Fruit fly (Drosophila melanogaster): ENCODE data around the gene AANATL2.

Gene AANATL2

DNA sequence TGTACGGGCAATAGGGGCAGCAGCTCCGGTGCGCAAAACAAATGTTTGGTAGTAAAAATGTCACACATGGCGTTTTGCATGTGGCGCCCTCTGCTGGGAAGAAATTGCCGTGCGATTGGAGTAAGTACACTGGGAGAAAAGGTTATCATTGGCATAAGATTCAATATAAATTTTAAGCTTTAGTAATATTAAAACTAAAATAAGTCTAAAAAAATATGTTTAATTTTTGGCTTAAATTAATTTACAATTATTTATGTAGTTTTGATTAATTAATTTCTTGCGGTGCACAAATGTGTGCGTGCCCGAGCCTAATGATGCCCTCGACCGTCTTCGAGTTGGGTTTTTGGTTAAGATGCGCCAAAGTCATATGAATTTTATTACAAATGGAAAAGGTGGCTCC, 24.7 kb downstream of the AANATL2 start (continued):
- TF ChIP-seq sug (tag; optimal IDR thresholded peaks at IDR 0.05): peak; percentile 56
- TF ChIP-seq CG8290 (GFP tag; optimal IDR thresholded peaks at IDR 0.05): peak; percentile 38
- peak in 1 of 2 experiments; percentile 23 for TF ChIP-seq CG8290 (tag; optimal IDR thresholded peaks at IDR 0.05)
- peak; percentile 29 for TF ChIP-seq CG12659 (GFP tag; optimal IDR thresholded peaks at IDR 0.05)
- no peak for TF ChIP-seq CG5953 (GFP tag; IDR thresholded peaks at IDR 0.05)
- no peak for TF ChIP-seq TFAM (GFP tag; optimal IDR thresholded peaks at IDR 0.05)
- TF ChIP-seq Pdp1 (GFP tag; optimal IDR thresholded peaks at IDR 0.05): peak; percentile 30 to 53
- no peak for TF ChIP-seq pnt (GFP tag; optimal IDR thresholded peaks at IDR 0.05)
- TF ChIP-seq mld (GFP tag; IDR thresholded peaks at IDR 0.05; ENCODE audit: partially characterized antibody): no peak
- TF ChIP-seq HHEX (GFP tag; optimal IDR thresholded peaks at IDR 0.05): peak; percentile 63
- 0 out of 3 replicates have a peak, but pooled peaks have one; percentile 2 for TF ChIP-seq CG14860 (GFP tag; IDR thresholded peaks at IDR 0.05; ENCODE audit: partially characterized antibody)
- peak; percentile 53; the same call in 1 of the 3 replicates for TF ChIP-seq H15 (GFP tag; IDR thresholded peaks at IDR 0.05)
- TF ChIP-seq CG11560 (tag; IDR thresholded peaks at IDR 0.05): peak; percentile 59; the same call in 2 of the 3 replicates
- TF ChIP-seq row (GFP tag; IDR thresholded peaks at IDR 0.05): peak; percentile 81
- peak; percentile 76 for TF ChIP-seq CG2678 (tag; optimal IDR thresholded peaks at IDR 0.05)
- TF ChIP-seq CG4328 (GFP tag; optimal IDR thresholded peaks at IDR 0.05): peak; percentile 15
- TF ChIP-seq sna (GFP tag; IDR thresholded peaks at IDR 0.05; ENCODE audit: partially characterized antibody): no peak
- peak; percentile 59 for TF ChIP-seq CG12299 (tag; optimal IDR thresholded peaks at IDR 0.05)
- TF ChIP-seq sqz (GFP tag; optimal IDR thresholded peaks at IDR 0.05): peak; percentile 41
- no peak for TF ChIP-seq tll (GFP tag; optimal IDR thresholded peaks at IDR 0.05)
- no peak for TF ChIP-seq CG9215 (GFP tag; IDR thresholded peaks at IDR 0.05)
- TF ChIP-seq gcm2 (GFP tag; optimal IDR thresholded peaks at IDR 0.05): no peak
- peak; percentile 0 for TF ChIP-seq CG34376 (GFP tag; optimal IDR thresholded peaks at IDR 0.05)
- no peak for TF ChIP-seq BEAF-32 (GFP tag; optimal IDR thresholded peaks at IDR 0.05)
- no peak for TF ChIP-seq CG6654 (GFP tag; optimal IDR thresholded peaks at IDR 0.05)
- peak; percentile 79 for TF ChIP-seq CG31441 (GFP tag; IDR thresholded peaks at IDR 0.05)
- peak; percentile 57 for TF ChIP-seq lilli (GFP tag; optimal IDR thresholded peaks at IDR 0.05)

DNA sequence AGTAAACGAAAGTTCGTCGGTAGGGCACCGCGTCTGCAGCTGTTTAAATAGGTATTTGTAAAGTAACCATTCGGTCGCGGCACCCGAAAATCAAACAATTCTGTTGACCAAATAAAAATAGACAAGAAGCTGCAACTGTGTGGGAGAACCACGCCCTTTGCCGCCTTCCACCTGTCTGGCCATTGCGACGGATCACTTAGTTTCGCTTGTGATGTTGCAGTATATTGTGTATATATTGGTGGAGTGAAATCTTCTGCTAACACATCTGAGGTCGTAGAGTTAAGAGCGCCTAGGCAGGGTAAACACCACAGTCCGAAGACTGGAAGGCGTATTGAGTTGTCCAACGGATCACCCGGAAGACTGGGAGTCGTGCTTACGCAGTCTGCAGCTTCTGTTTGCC, 27.7 kb downstream of the AANATL2 start:
- TF ChIP-seq CG8290 (GFP tag; optimal IDR thresholded peaks at IDR 0.05) (peak; percentile 21), CG8290 (tag; optimal IDR thresholded peaks at IDR 0.05) (peak in 1 of 2 experiments; percentile 34), Adf1 (GFP tag; IDR thresholded peaks at IDR 0.05) (no peak), repo (GFP tag; optimal IDR thresholded peaks at IDR 0.05) (no peak), trh (GFP tag; optimal IDR thresholded peaks at IDR 0.05) (no peak), chm (GFP tag; IDR thresholded peaks at IDR 0.05) (no peak), CG14965 (GFP tag; optimal IDR thresholded peaks at IDR 0.05; ENCODE audit: borderline replicate concordance) (no peak), CG17385 (GFP tag; optimal IDR thresholded peaks at IDR 0.05) (peak; percentile 1), MTF-1 (GFP tag; optimal IDR thresholded peaks at IDR 0.05; ENCODE audit: borderline replicate concordance) (peak; percentile 73), Poxn (GFP tag; IDR thresholded peaks at IDR 0.05) (no peak), CG2889 (GFP tag; IDR thresholded peaks at IDR 0.05) (no peak), gce (GFP tag; IDR thresholded peaks at IDR 0.05) (0 out of 3 replicates have a peak, but pooled peaks have one; percentile 52), CG14441 (GFP tag; IDR thresholded peaks at IDR 0.05) (no peak), trem (tag; optimal IDR thresholded peaks at IDR 0.05) (peak; percentile 33), bbx (GFP tag; IDR thresholded peaks at IDR 0.05; ENCODE audit: partially characterized antibody) (no peak), CG10462 (GFP tag; optimal IDR thresholded peaks at IDR 0.05) (no peak), Sox102F (GFP tag; optimal IDR thresholded peaks at IDR 0.05) (peak; percentile 43), Kr (GFP tag; optimal IDR thresholded peaks at IDR 0.05) (peak; percentile 49), CrebB (tag; optimal IDR thresholded peaks at IDR 0.05) (peak; percentile 33), CG11723 (GFP tag; optimal IDR thresholded peaks at IDR 0.05) (peak; percentile 48), ham (GFP tag; IDR thresholded peaks at IDR 0.05) (no peak), CG7271 (tag; optimal IDR thresholded peaks at IDR 0.05) (no peak), otp (GFP tag; IDR thresholded peaks at IDR 0.05) (no peak), CG16863 (GFP tag; optimal IDR thresholded peaks at IDR 0.05) (no peak), CG10431 (GFP tag; optimal IDR thresholded peaks at IDR 0.05) (peak; percentile 65), CG13624 (GFP tag; optimal IDR thresholded peaks at IDR 0.05) (no peak)

Data from whole organism, embryonic.